Worm (Caenorhabditis elegans) whole organism, L4 larva: ENCODE measurements around the gene icd-1.

Experiments used
- F10B5.3 ChIP-seq: sonication (generic microtip); optimal IDR thresholded peaks from 2 replicates; lab custom pipeline; 2016; ENCODE audit warnings: mild to moderate bottlenecking, missing genetic modification characterization, missing compliant biosample characterization
- F37D6.2 ChIP-seq: sonication (generic microtip); optimal IDR thresholded peaks from 2 replicates; lab custom pipeline; 2016; ENCODE audit warnings: mild to moderate bottlenecking, missing genetic modification characterization, missing compliant biosample characterization
- F49E8.2 ChIP-seq: sonication (generic microtip); optimal IDR thresholded peaks from 2 replicates; lab custom pipeline; 2016; ENCODE audit warnings: missing compliant biosample characterization, mild to moderate bottlenecking, missing genetic modification characterization, borderline replicate concordance
- T20F7.1 ChIP-seq: fragments of 200-800 bp; sonication (Bioruptor generic); optimal IDR thresholded peaks from 2 replicates; lab custom pipeline; 2018; ENCODE audit warnings: mild to moderate bottlenecking, missing genetic modification characterization, missing compliant biosample characterization
- Y105C5A.15 ChIP-seq: fragments of 200-800 bp; sonication (Bioruptor generic); IDR thresholded peaks from 2 replicates; pipeline ENCODE4 v1.3.6; 2022; ENCODE audit warnings: missing genetic modification characterization, missing compliant biosample characterization
- Y75B8A.6 ChIP-seq: fragments of 200-800 bp; sonication (Bioruptor generic); IDR thresholded peaks from 2 replicates; pipeline ENCODE4 v1.3.6; 2022; ENCODE audit warnings: missing genetic modification reagents, missing genetic modification characterization, missing compliant biosample characterization
- aha-1 ChIP-seq: fragments of 150-350 bp; peaks from one replicate; lab custom pipeline; 2014; ENCODE audit warnings: missing biosample characterization, missing genetic modification characterization
- ceh-62 ChIP-seq: sonication (generic microtip); optimal IDR thresholded peaks from 2 replicates; lab custom pipeline; 2017; ENCODE audit warnings: missing biosample characterization, missing genetic modification characterization
- ces-1 ChIP-seq: fragments of 150-350 bp; sonication (generic microtip); optimal IDR thresholded peaks from 4 replicates; lab custom pipeline; 2014; ENCODE audit warnings: missing biosample characterization, missing genetic modification reagents, missing genetic modification characterization
- ctbp-1 ChIP-seq: fragments of 200-800 bp; sonication (Bioruptor generic); IDR thresholded peaks from 2 replicates; pipeline ENCODE4 v1.3.6; 2022; ENCODE audit warnings: missing genetic modification reagents, missing genetic modification characterization, missing compliant biosample characterization
- daf-16 ChIP-seq, 3 experiments: sonication (generic microtip); optimal IDR thresholded peaks; 2 replicates each; lab custom pipeline; 2016 to 2017; ENCODE audit warnings: missing genetic modification characterization in 3 of 3, missing genetic modification reagents in 3 of 3, mild to moderate bottlenecking in 2 of 3, missing compliant biosample characterization in 2 of 3, missing biosample characterization in 1 of 3, moderate library complexity in 1 of 3
- daf-8 ChIP-seq: fragments of 200-800 bp; sonication (Bioruptor generic); IDR thresholded peaks from 2 replicates; pipeline ENCODE4 v1.3.6; 2022; ENCODE audit warnings: missing genetic modification characterization, missing compliant biosample characterization
- dmd-6 ChIP-seq: fragments of 200-800 bp; sonication (Bioruptor generic); IDR thresholded peaks from 2 replicates; pipeline ENCODE4 v1.3.6; 2022; ENCODE audit warnings: missing genetic modification reagents, missing genetic modification characterization, missing compliant biosample characterization
- dmd-9 ChIP-seq: fragments of 200-800 bp; sonication (Bioruptor generic); IDR thresholded peaks from 2 replicates; pipeline ENCODE4 v1.3.6; 2022; ENCODE audit warnings: missing genetic modification reagents, missing genetic modification characterization, missing compliant biosample characterization
- dpl-1 ChIP-seq: fragments of 150-350 bp; optimal IDR thresholded peaks from 2 replicates; lab custom pipeline; 2014; ENCODE audit warnings: missing biosample characterization, missing genetic modification reagents, missing genetic modification characterization
- fos-1 ChIP-seq: fragments of 150-350 bp; optimal IDR thresholded peaks from 2 replicates; lab custom pipeline; 2014; ENCODE audit warnings: missing biosample characterization, missing genetic modification characterization
- gei-8 ChIP-seq: fragments of 200-800 bp; sonication (Bioruptor generic); optimal IDR thresholded peaks from 2 replicates; lab custom pipeline; 2018; ENCODE audit warnings: mild to moderate bottlenecking, missing genetic modification characterization, missing compliant biosample characterization
- hif-1 ChIP-seq, 2 experiments: sonication (generic microtip); optimal IDR thresholded peaks; 2 replicates each; lab custom pipeline; 2016 to 2017; ENCODE audit warnings: missing compliant biosample characterization in 2 of 2, missing genetic modification characterization in 2 of 2, missing genetic modification reagents in 2 of 2, missing genotype in 2 of 2, mild to moderate bottlenecking in 1 of 2
- hlh-11 ChIP-seq: fragments of 200-800 bp; sonication (Bioruptor generic); optimal IDR thresholded peaks from 2 replicates; lab custom pipeline; 2018; ENCODE audit warnings: mild to moderate bottlenecking, missing genetic modification characterization, missing compliant biosample characterization
- lin-1 ChIP-seq: fragments of 200-800 bp; sonication (Bioruptor generic); IDR thresholded peaks from 2 replicates; pipeline ENCODE4 v1.3.6; 2022; ENCODE audit warnings: missing genetic modification reagents, missing genetic modification characterization, missing compliant biosample characterization
- madf-5 ChIP-seq, 2 experiments: fragments of 200-800 bp; sonication (Bioruptor generic); IDR thresholded peaks; 2 replicates each; pipeline ENCODE4 v1.3.6; 2022; ENCODE audit warnings: missing compliant biosample characterization in 2 of 2, missing genetic modification characterization in 2 of 2
- nhr-28 ChIP-seq: fragments of 150-350 bp; optimal IDR thresholded peaks from 2 replicates; lab custom pipeline; 2014; ENCODE audit warnings: missing biosample characterization, missing genetic modification characterization
- nhr-48 ChIP-seq: sonication (generic microtip); optimal IDR thresholded peaks from 2 replicates; lab custom pipeline; 2016; ENCODE audit warnings: mild to moderate bottlenecking, missing genetic modification characterization, missing compliant biosample characterization
- nhr-6 ChIP-seq: fragments of 150-350 bp; optimal IDR thresholded peaks from 2 replicates; lab custom pipeline; 2014; ENCODE audit warnings: missing biosample characterization, missing genetic modification characterization
- pqm-1 ChIP-seq: sonication (generic microtip); optimal IDR thresholded peaks from 2 replicates; lab custom pipeline; 2017; ENCODE audit warnings: missing biosample characterization, missing genetic modification characterization
- rbr-2 ChIP-seq: sonication (generic microtip); optimal IDR thresholded peaks from 2 replicates; lab custom pipeline; 2016; ENCODE audit warnings: missing genotype, missing genetic modification characterization, missing compliant biosample characterization
- skn-1 ChIP-seq: fragments of 150-350 bp; optimal IDR thresholded peaks from 2 replicates; lab custom pipeline; 2014; ENCODE audit warnings: missing biosample characterization, missing genetic modification characterization
- tag-97 ChIP-seq: fragments of 200-800 bp; sonication (Bioruptor generic); IDR thresholded peaks from 2 replicates; pipeline ENCODE4 v1.3.6; 2022; ENCODE audit warnings: missing genetic modification characterization, missing compliant biosample characterization
- unc-62 ChIP-seq, 3 experiments: fragments of 150-350 bp in 1 of 3; sonication (generic microtip); optimal IDR thresholded peaks in 2 of 3; peaks in 1 of 3; 1 replicate in 1 of 3; 2 replicates in 2 of 3; lab custom pipeline; 2014 to 2017; ENCODE audit warnings: missing biosample characterization in 3 of 3, missing genetic modification characterization in 3 of 3, missing genetic modification reagents in 3 of 3, missing genotype in 1 of 3
- zfp-2 ChIP-seq: sonication (generic microtip); optimal IDR thresholded peaks from 2 replicates; lab custom pipeline; 2016; ENCODE audit warnings: mild to moderate bottlenecking, missing genetic modification characterization, missing compliant biosample characterization
- zfp-3 ChIP-seq: fragments of 200-800 bp; sonication (Bioruptor generic); conservative IDR thresholded peaks from 2 replicates; pipeline ENCODE4 v1.3.6; 2022; ENCODE audit warnings: missing genetic modification reagents, missing genetic modification characterization, missing compliant biosample characterization
- zip-2 ChIP-seq: fragments of 150-350 bp; optimal IDR thresholded peaks from 2 replicates; lab custom pipeline; 2014; ENCODE audit warnings: missing biosample characterization, missing genetic modification characterization

The icd-1 gene

ce11 chrII:6588605-6589292 is at the start of gene icd-1 (continued):
- TF ChIP-seq Y105C5A.15 (no peak; the same call in 1 of the 2 replicates), ctbp-1 (GFP tag; lab: Robert Waterston, UW) (peak; percentile 89), daf-8 (no peak), lin-1 (peak; percentile 92), gei-8 (GFP tag; lab: Kevin White, UChicago) (peak; percentile 59), ces-1 (GFP tag; lab: Kevin White, UChicago) (no peak), dpl-1 (peak; percentile 83)

- TF ChIP-seq tag-97 (GFP tag; lab: Robert Waterston, UW), result no peak
- TF ChIP-seq unc-62 (GFP tag; optimal IDR thresholded peaks at IDR 0.05 in 1 of 2; lab: Kevin White, UChicago), result peak in 1 of 2 experiments; percentile 95
- no peak for TF ChIP-seq unc-62 (tag; optimal IDR thresholded peaks at IDR 0.05; lab: Kevin White, UChicago)
Observed at ce11 chrII:6637854-6638253, 49.4 kb upstream of the icd-1 start.

ce11 chrII:6636136-6636535 is 47.7 kb upstream of the icd-1 start, which contains the start of gene T19D12.5:
Gene T19D12.5 (minus strand): TSS chrII:6636236.
- TF ChIP-seq ceh-62 (tag; lab: Kevin White, UChicago) (no peak), zip-2 (tag; lab: Kevin White, UChicago) (no peak), fos-1 (tag; lab: Kevin White, UChicago) (no peak), zfp-2 (tag; lab: Kevin White, UChicago) (no peak), skn-1 (tag; lab: Kevin White, UChicago) (no peak), zfp-3 (GFP tag; lab: Robert Waterston, UW) (no peak), ctbp-1 (GFP tag; lab: Robert Waterston, UW) (no peak), dmd-9 (GFP tag; lab: Robert Waterston, UW) (no peak), unc-62 (GFP tag; optimal IDR thresholded peaks at IDR 0.05 in 1 of 2; lab: Kevin White, UChicago) (peak in 1 of 2 experiments; percentile 25), unc-62 (tag; optimal IDR thresholded peaks at IDR 0.05; lab: Kevin White, UChicago) (no peak), aha-1 (tag; lab: Kevin White, UChicago) (peak; percentile 78)

- TF ChIP-seq zip-2 (tag; lab: Kevin White, UChicago) (no peak), madf-5 (GFP tag; IDR thresholded peaks at IDR 0.05; lab: Robert Waterston, UW) (no peak), pqm-1 (tag; lab: Kevin White, UChicago) (peak; percentile 32), dpl-1 (no peak)
Observed at ce11 chrII:6631995-6632394, 43.5 kb upstream of the icd-1 start.

- peak; percentile 60 for TF ChIP-seq pqm-1 (tag; lab: Kevin White, UChicago)
- TF ChIP-seq dmd-6 (GFP tag; lab: Robert Waterston, UW), result 0 out of 2 replicates have a peak, but pooled peaks have one; percentile 10
- peak; percentile 27 for TF ChIP-seq nhr-6 (tag; lab: Kevin White, UChicago)
- no peak for TF ChIP-seq hlh-11 (tag; lab: Kevin White, UChicago)
- TF ChIP-seq rbr-2 (tag; lab: Kevin White, UChicago), result no peak
- no peak for TF ChIP-seq Y75B8A.6 (GFP tag; lab: Robert Waterston, UW)
- no peak for TF ChIP-seq zfp-2 (tag; lab: Kevin White, UChicago)
- TF ChIP-seq nhr-48 (tag; lab: Kevin White, UChicago), result no peak
- TF ChIP-seq F10B5.3 (tag; lab: Kevin White, UChicago), result no peak
- no peak for TF ChIP-seq hif-1 (tag; optimal IDR thresholded peaks at IDR 0.05; lab: Kevin White, UChicago)
Observed at ce11 chrII:6630811-6631210, 42.4 kb upstream of the icd-1 start, which contains the start of gene T19D12.4. Gene T19D12.4 (plus strand): TSS chrII:6631105.

ce11 chrII:6629775-6630174 is 41.3 kb upstream of the icd-1 start:
- TF ChIP-seq T20F7.1 (peak; percentile 26), F37D6.2 (no peak), F49E8.2 (tag; lab: Kevin White, UChicago) (no peak), pqm-1 (tag; lab: Kevin White, UChicago) (peak; percentile 59), dmd-6 (GFP tag; lab: Robert Waterston, UW) (peak; percentile 35; the same call in 1 of the 2 replicates), nhr-28 (peak; percentile 52), daf-16 (GFP tag; optimal IDR thresholded peaks at IDR 0.05; lab: Kevin White, UChicago) (no peak), daf-16 (tag; optimal IDR thresholded peaks at IDR 0.05; lab: Kevin White, UChicago) (peak; percentile 1)
